Worm (Caenorhabditis elegans) whole organism, young adult: ENCODE results near the gene B0035.3.

Experiments
- F57C9.4 ChIP-seq: sonication (generic microtip); optimal IDR thresholded peaks from 2 replicates; lab custom pipeline; 2017; ENCODE audit warnings: mild to moderate bottlenecking, missing genetic modification characterization, missing compliant biosample characterization
- ama-1 ChIP-seq, 3 experiments: fragments of 150-350 bp in 1 of 3; sonication (generic microtip) in 2 of 3; optimal IDR thresholded peaks; 2 replicates each; lab custom pipeline; 2014 to 2018; ENCODE audit warnings: missing biosample characterization in 2 of 3, missing genetic modification characterization in 2 of 3, missing genetic modification reagents in 2 of 3
- ceh-58 ChIP-seq: fragments of 200-800 bp; sonication (Bioruptor generic); IDR thresholded peaks from 2 replicates; pipeline ENCODE4 v1.3.6; 2022; ENCODE audit warnings: missing genetic modification characterization, missing compliant biosample characterization
- ets-4 ChIP-seq: fragments of 200-800 bp; sonication (Bioruptor generic); optimal IDR thresholded peaks from 2 replicates; lab custom pipeline; 2018; ENCODE audit warnings: mild to moderate bottlenecking, missing genetic modification characterization, missing compliant biosample characterization
- hlh-12 ChIP-seq: sonication (generic microtip); optimal IDR thresholded peaks from 2 replicates; lab custom pipeline; 2016; ENCODE audit warnings: missing genetic modification characterization, missing compliant biosample characterization
- sdz-38 ChIP-seq: sonication (generic microtip); optimal IDR thresholded peaks from 2 replicates; lab custom pipeline; 2016; ENCODE audit warnings: missing genotype, missing genetic modification characterization, missing compliant biosample characterization
- snpc-4 ChIP-seq, 5 experiments: fragments of 150-350 bp in 1 of 5; sonication (generic microtip) in 4 of 5; optimal IDR thresholded peaks; 2 replicates each; lab custom pipeline; 2014 to 2018; ENCODE audit warnings: missing genetic modification characterization in 5 of 5, missing biosample characterization in 3 of 5, antibody characterized with exemption in 2 of 5, mild to moderate bottlenecking in 2 of 5, missing compliant biosample characterization in 2 of 5, missing genotype in 2 of 5, moderate library complexity in 2 of 5, missing genetic modification reagents in 1 of 5
- sptf-2 ChIP-seq: fragments of 200-800 bp; sonication (Bioruptor generic); optimal IDR thresholded peaks from 2 replicates; lab custom pipeline; 2018; ENCODE audit warnings: mild to moderate bottlenecking, missing genetic modification characterization, missing compliant biosample characterization

- no peak for TF ChIP-seq ama-1 (optimal IDR thresholded peaks at IDR 0.05; lab: Kevin White, UChicago)
- TF ChIP-seq ama-1 (GFP tag; optimal IDR thresholded peaks at IDR 0.05; lab: Kevin White, UChicago), result no peak
- no peak for TF ChIP-seq snpc-4 (GFP tag; optimal IDR thresholded peaks at IDR 0.05; lab: Kevin White, UChicago)
- TF ChIP-seq snpc-4 (tag; optimal IDR thresholded peaks at IDR 0.05; lab: Kevin White, UChicago), result no peak
- TF ChIP-seq F57C9.4 (tag; lab: Kevin White, UChicago), result no peak
- no peak for TF ChIP-seq ceh-58 (GFP tag; lab: Robert Waterston, UW)
- no peak for TF ChIP-seq hlh-12 (tag; lab: Kevin White, UChicago)
- no peak for TF ChIP-seq sptf-2
- peak; percentile 46 for TF ChIP-seq ets-4 (GFP tag; lab: Kevin White, UChicago)
- TF ChIP-seq sdz-38 (tag; lab: Kevin White, UChicago), result no peak
These were observed 25.8 kb downstream of the B0035.3 start for ce11 chrIV:11288965-11289364.
